Worm (Caenorhabditis elegans) whole organism, L1 larva: ENCODE measurements around the gene fut-1.

ENCODE experiments used
- F16B12.6 ChIP-seq: fragments of 150-350 bp; optimal IDR thresholded peaks from 2 replicates; lab custom pipeline; 2014; ENCODE audit warnings: missing biosample characterization, missing genetic modification characterization
- Y116A8C.19 ChIP-seq: sonication (generic microtip); optimal IDR thresholded peaks from 2 replicates; lab custom pipeline; 2016; ENCODE audit warnings: missing compliant biosample characterization, missing genetic modification characterization, borderline replicate concordance
- alr-1 ChIP-seq: fragments of 200-800 bp; sonication (Bioruptor generic); optimal IDR thresholded peaks from 2 replicates; lab custom pipeline; 2018; ENCODE audit warnings: borderline replicate concordance, mild to moderate bottlenecking, missing genetic modification characterization, missing compliant biosample characterization
- aly-2 ChIP-seq: fragments of 150-350 bp; optimal IDR thresholded peaks from 2 replicates; lab custom pipeline; 2014; ENCODE audit warnings: missing biosample characterization, missing genetic modification characterization
- ama-1 ChIP-seq: fragments of 150-350 bp; optimal IDR thresholded peaks from 2 replicates; lab custom pipeline; 2014
- blmp-1 ChIP-seq: fragments of 150-350 bp; optimal IDR thresholded peaks from 2 replicates; lab custom pipeline; 2014; ENCODE audit warnings: missing biosample characterization, missing genetic modification characterization
- ceh-90 ChIP-seq: sonication (generic microtip); optimal IDR thresholded peaks from 2 replicates; lab custom pipeline; 2016; ENCODE audit warnings: missing genetic modification characterization, missing compliant biosample characterization
- dpl-1 ChIP-seq, 3 experiments: fragments of 150-350 bp in 2 of 3; sonication (generic microtip) in 1 of 3; optimal IDR thresholded peaks; 2 replicates each; lab custom pipeline; 2014 to 2017; ENCODE audit warnings: missing biosample characterization in 3 of 3, missing genetic modification characterization in 3 of 3, missing genetic modification reagents in 3 of 3
- efl-1 ChIP-seq, 4 experiments: fragments of 150-350 bp; optimal IDR thresholded peaks in 3 of 4; peaks in 1 of 4; 1 replicate in 1 of 4; 2 replicates in 3 of 4; lab custom pipeline; 2014; ENCODE audit warnings: missing biosample characterization in 2 of 4, missing genetic modification characterization in 2 of 4, missing genetic modification reagents in 2 of 4
- elt-2 ChIP-seq: sonication (generic microtip); optimal IDR thresholded peaks from 2 replicates; lab custom pipeline; 2016; ENCODE audit warnings: missing genetic modification characterization, mild to moderate bottlenecking, inconsistent platforms, missing compliant biosample characterization, missing genetic modification reagents
- elt-3 ChIP-seq, 6 experiments: fragments of 150-350 bp in 1 of 6; sonication (generic microtip); optimal IDR thresholded peaks; 2 replicates each; lab custom pipeline; 2017 to 2018; ENCODE audit warnings: missing biosample characterization in 6 of 6, missing genetic modification characterization in 6 of 6, inconsistent platforms in 1 of 6
- grh-1 ChIP-seq: fragments of 200-800 bp; sonication (Bioruptor generic); IDR thresholded peaks from 2 replicates; pipeline ENCODE4 v1.3.6; 2022; ENCODE audit warnings: missing genetic modification reagents, missing genetic modification characterization, missing compliant biosample characterization
- hlh-17 ChIP-seq: fragments of 200-800 bp; sonication (Bioruptor generic); optimal IDR thresholded peaks from 2 replicates; lab custom pipeline; 2018; ENCODE audit warnings: missing genetic modification characterization, mild to moderate bottlenecking, missing compliant biosample characterization, moderate library complexity, borderline replicate concordance
- hlh-4 ChIP-seq: sonication (generic microtip); optimal IDR thresholded peaks from 2 replicates; lab custom pipeline; 2016; ENCODE audit warnings: mild to moderate bottlenecking, missing genetic modification characterization, missing compliant biosample characterization
- lin-13 ChIP-seq: fragments of 150-350 bp; optimal IDR thresholded peaks from 2 replicates; lab custom pipeline; 2014; ENCODE audit warnings: missing biosample characterization, missing genetic modification reagents, missing genetic modification characterization
- lin-14 ChIP-seq: fragments of 200-800 bp; sonication (Bioruptor generic); optimal IDR thresholded peaks from 2 replicates; lab custom pipeline; 2018; ENCODE audit warnings: mild to moderate bottlenecking, missing genetic modification characterization, moderate library complexity, missing compliant biosample characterization
- lin-15B ChIP-seq: fragments of 150-350 bp; sonication (generic microtip); optimal IDR thresholded peaks from 3 replicates; lab custom pipeline; 2014; ENCODE audit warnings: missing biosample characterization, missing genetic modification characterization
- lin-35 ChIP-seq, 2 experiments: fragments of 150-350 bp; optimal IDR thresholded peaks; 2 replicates each; lab custom pipeline; 2014; ENCODE audit warnings: missing biosample characterization in 2 of 2, missing genetic modification characterization in 2 of 2, missing genetic modification reagents in 2 of 2
- lir-3 ChIP-seq: sonication (generic microtip); optimal IDR thresholded peaks from 2 replicates; lab custom pipeline; 2016; ENCODE audit warnings: mild to moderate bottlenecking, missing genetic modification characterization, moderate library complexity, missing compliant biosample characterization; ENCODE audit not compliant: poor library complexity
- lsy-2 ChIP-seq, 2 experiments: fragments of 150-350 bp; optimal IDR thresholded peaks; 2 replicates each; lab custom pipeline; 2014; ENCODE audit warnings: missing biosample characterization in 2 of 2, missing genetic modification characterization in 2 of 2
- mdl-1 ChIP-seq, 2 experiments: fragments of 150-350 bp; optimal IDR thresholded peaks; 2 replicates each; lab custom pipeline; 2014 to 2017; ENCODE audit warnings: missing biosample characterization in 2 of 2, missing genetic modification characterization in 2 of 2, inconsistent platforms in 1 of 2
- mep-1 ChIP-seq: fragments of 150-350 bp; optimal IDR thresholded peaks from 2 replicates; lab custom pipeline; 2014; ENCODE audit warnings: missing biosample characterization, missing genetic modification characterization
- nhr-11 ChIP-seq: fragments of 150-350 bp; optimal IDR thresholded peaks from 2 replicates; lab custom pipeline; 2014; ENCODE audit warnings: missing biosample characterization, missing genetic modification characterization
- nhr-12 ChIP-seq: sonication (generic microtip); optimal IDR thresholded peaks from 2 replicates; lab custom pipeline; 2017; ENCODE audit warnings: missing biosample characterization, missing genetic modification characterization
- nhr-19 ChIP-seq: fragments of 200-800 bp; sonication (Bioruptor generic); conservative IDR thresholded peaks from 2 replicates; pipeline ENCODE4 v1.3.6; 2022; ENCODE audit warnings: missing genetic modification characterization, missing compliant biosample characterization
- nhr-20 ChIP-seq: sonication (generic microtip); optimal IDR thresholded peaks from 2 replicates; lab custom pipeline; 2016; ENCODE audit warnings: mild to moderate bottlenecking, missing genetic modification characterization, missing compliant biosample characterization
- nhr-47 ChIP-seq: sonication (generic microtip); optimal IDR thresholded peaks from 2 replicates; lab custom pipeline; 2016; ENCODE audit warnings: mild to moderate bottlenecking, missing genetic modification characterization, moderate library complexity, missing compliant biosample characterization
- nhr-71 ChIP-seq: sonication (generic microtip); optimal IDR thresholded peaks from 2 replicates; lab custom pipeline; 2016; ENCODE audit warnings: mild to moderate bottlenecking, missing genetic modification characterization, moderate library complexity, missing compliant biosample characterization
- nhr-76 ChIP-seq: sonication (generic microtip); optimal IDR thresholded peaks from 2 replicates; lab custom pipeline; 2017; ENCODE audit warnings: missing biosample characterization, missing genetic modification characterization
- nhr-84 ChIP-seq: sonication (generic microtip); optimal IDR thresholded peaks from 2 replicates; lab custom pipeline; 2017; ENCODE audit warnings: missing biosample characterization, missing genetic modification characterization
- nhr-85 ChIP-seq: sonication (generic microtip); peaks from one replicate; lab custom pipeline; 2016; ENCODE audit warnings: missing genetic modification characterization, inconsistent platforms, missing compliant biosample characterization
- nhr-90 ChIP-seq: sonication (generic microtip); optimal IDR thresholded peaks from 2 replicates; lab custom pipeline; 2016; ENCODE audit warnings: mild to moderate bottlenecking, missing genetic modification characterization, missing compliant biosample characterization; ENCODE audit not compliant: poor library complexity
- pag-3 ChIP-seq: sonication (generic microtip); optimal IDR thresholded peaks from 2 replicates; lab custom pipeline; 2017; ENCODE audit warnings: missing genetic modification characterization, mild to moderate bottlenecking, missing compliant biosample characterization, antibody characterized with exemption, borderline replicate concordance; ENCODE audit not compliant: insufficient read depth
- rnt-1 ChIP-seq: sonication (generic microtip); optimal IDR thresholded peaks from 2 replicates; lab custom pipeline; 2016; ENCODE audit warnings: mild to moderate bottlenecking, missing genetic modification characterization, moderate library complexity, missing compliant biosample characterization
- snu-23 ChIP-seq: sonication (generic microtip); optimal IDR thresholded peaks from 2 replicates; lab custom pipeline; 2016; ENCODE audit warnings: missing genetic modification characterization, missing compliant biosample characterization
- sup-37 ChIP-seq: fragments of 200-800 bp; sonication (Bioruptor generic); optimal IDR thresholded peaks from 2 replicates; lab custom pipeline; 2018; ENCODE audit warnings: mild to moderate bottlenecking, missing genetic modification characterization, missing compliant biosample characterization
- swsn-7 ChIP-seq: sonication (generic microtip); optimal IDR thresholded peaks from 2 replicates; lab custom pipeline; 2016; ENCODE audit warnings: missing genetic modification characterization, missing compliant biosample characterization
- tbx-2 ChIP-seq: sonication (generic microtip); optimal IDR thresholded peaks from 2 replicates; lab custom pipeline; 2016; ENCODE audit warnings: missing genetic modification characterization, missing compliant biosample characterization
- unc-130 ChIP-seq: fragments of 150-350 bp; optimal IDR thresholded peaks from 2 replicates; lab custom pipeline; 2017; ENCODE audit warnings: missing biosample characterization, missing genetic modification characterization, inconsistent platforms
- unc-30 ChIP-seq: sonication (generic microtip); optimal IDR thresholded peaks from 2 replicates; lab custom pipeline; 2017; ENCODE audit warnings: missing biosample characterization, missing genetic modification characterization
- unc-98 ChIP-seq: fragments of 200-800 bp; sonication (Bioruptor generic); IDR thresholded peaks from 2 replicates; pipeline ENCODE4 v1.3.6; 2022; ENCODE audit warnings: missing genetic modification characterization, missing compliant biosample characterization
- xbp-1 ChIP-seq: sonication (generic microtip); optimal IDR thresholded peaks from 2 replicates; lab custom pipeline; 2016; ENCODE audit warnings: missing genetic modification characterization, missing compliant biosample characterization
- zag-1 ChIP-seq: fragments of 150-350 bp; optimal IDR thresholded peaks from 2 replicates; lab custom pipeline; 2014; ENCODE audit warnings: missing biosample characterization, missing genetic modification characterization
- ztf-11 ChIP-seq, 2 experiments: sonication (generic microtip); optimal IDR thresholded peaks; 2 replicates each; lab custom pipeline; 2016 to 2017; ENCODE audit warnings: missing genetic modification characterization in 2 of 2, missing biosample characterization in 1 of 2, missing compliant biosample characterization in 1 of 2
- ztf-4 ChIP-seq: fragments of 150-350 bp; optimal IDR thresholded peaks from 2 replicates; lab custom pipeline; 2014; ENCODE audit warnings: missing biosample characterization, missing genetic modification characterization

The fut-1 gene

DNA sequence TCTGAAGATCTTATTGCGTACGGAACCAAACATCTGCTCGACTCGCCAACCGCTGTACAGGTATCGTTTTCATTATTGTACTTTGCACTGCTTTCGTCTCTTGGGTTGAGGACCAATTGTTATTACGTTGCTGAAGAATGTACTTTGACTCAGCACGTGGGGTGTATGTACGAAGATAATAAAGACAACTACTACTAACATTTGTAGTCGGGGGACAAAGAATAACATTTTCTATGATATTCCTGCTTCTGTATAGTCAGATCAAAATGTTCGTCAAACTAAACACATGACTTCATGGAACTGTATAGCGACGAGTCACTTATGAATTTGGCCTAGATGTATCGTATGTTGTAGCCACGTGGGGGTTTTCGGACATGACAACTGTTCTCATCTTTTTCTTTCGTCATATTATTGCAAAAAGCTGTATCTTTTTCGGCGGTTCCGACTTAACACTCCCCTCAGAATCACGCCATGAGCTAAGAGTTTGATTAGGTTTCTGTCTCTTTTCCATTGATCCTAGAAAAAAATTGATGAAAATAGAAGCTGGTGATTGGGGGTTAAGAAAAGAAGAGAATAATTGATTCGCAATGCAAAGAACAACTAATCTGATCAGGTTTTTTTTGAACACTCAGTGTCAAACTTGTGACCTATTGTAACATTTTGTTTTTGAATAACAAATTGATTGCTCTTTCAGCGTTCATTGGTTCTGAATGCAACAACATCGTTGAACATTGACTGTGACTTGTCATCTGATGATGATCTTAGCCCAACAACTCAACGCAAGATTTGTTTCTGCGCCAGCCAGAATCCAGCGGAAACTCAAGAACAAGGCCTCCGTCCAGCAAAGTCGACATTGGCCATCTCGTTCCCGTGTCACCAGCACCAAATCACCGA is 14.6 kb downstream of the fut-1 start (continued):
- TF ChIP-seq sup-37 (GFP tag; lab: Kevin White, UChicago), result no peak
- TF ChIP-seq lir-3 (tag; lab: Kevin White, UChicago), result peak; percentile 31
- no peak for TF ChIP-seq ztf-11 (tag; optimal IDR thresholded peaks at IDR 0.05; lab: Kevin White, UChicago)
- TF ChIP-seq nhr-84 (tag; lab: Kevin White, UChicago), result no peak
- no peak for TF ChIP-seq nhr-11
- peak in 1 of 6 experiments; percentile 59 for TF ChIP-seq elt-3 (tag; optimal IDR thresholded peaks at IDR 0.05; lab: Kevin White, UChicago)
- peak; percentile 33 for TF ChIP-seq ztf-4 (tag; lab: Kevin White, UChicago)
- TF ChIP-seq grh-1 (GFP tag; lab: Robert Waterston, UW), result 0 out of 2 replicates have a peak, but pooled peaks have one; percentile 24

ce11 chrII:8743379-8744173 is 15.8 kb downstream of the fut-1 start, which contains the start of gene mak-1:
Gene mak-1 (plus strand): TSS chrII:8744071.
- peak; percentile 42 for TF ChIP-seq lir-3 (tag; lab: Kevin White, UChicago)
- TF ChIP-seq nhr-71 (tag; lab: Kevin White, UChicago), result peak; percentile 60
- TF ChIP-seq ceh-90 (tag; lab: Kevin White, UChicago), result no peak
- TF ChIP-seq hlh-17, result no peak
- peak; percentile 2 for TF ChIP-seq mep-1 (tag; lab: Kevin White, UChicago)
- TF ChIP-seq unc-30 (tag; lab: Kevin White, UChicago), result no peak
- no peak for TF ChIP-seq zag-1 (tag; lab: Kevin White, UChicago)
- TF ChIP-seq rnt-1 (tag; lab: Kevin White, UChicago), result peak; percentile 49
- no peak for TF ChIP-seq pag-3
- TF ChIP-seq nhr-20 (tag; lab: Kevin White, UChicago), result peak; percentile 81
- TF ChIP-seq dpl-1 (GFP tag; optimal IDR thresholded peaks at IDR 0.05; lab: Kevin White, UChicago), result peak in 1 of 3 experiments; percentile 24
- TF ChIP-seq unc-130 (tag; lab: Kevin White, UChicago), result peak; percentile 17
- no peak for TF ChIP-seq F16B12.6
- peak; percentile 55 for TF ChIP-seq ama-1
- TF ChIP-seq mdl-1 (tag; optimal IDR thresholded peaks at IDR 0.05; lab: Kevin White, UChicago), result peak in 1 of 2 experiments; percentile 65
- TF ChIP-seq swsn-7 (tag; lab: Kevin White, UChicago), result peak; percentile 11
- TF ChIP-seq lsy-2 (tag; optimal IDR thresholded peaks at IDR 0.05; lab: Kevin White, UChicago), result peak in 1 of 2 experiments; percentile 20
- no peak for TF ChIP-seq Y116A8C.19
- no peak for TF ChIP-seq lin-13
- peak; percentile 86 for TF ChIP-seq nhr-85 (tag; lab: Kevin White, UChicago)
- peak; percentile 39 for TF ChIP-seq nhr-90 (tag; lab: Kevin White, UChicago)
- no peak for TF ChIP-seq aly-2 (tag; lab: Kevin White, UChicago)
- TF ChIP-seq elt-2 (tag; lab: Kevin White, UChicago), result peak; percentile 71
- no peak for TF ChIP-seq efl-1 (optimal IDR thresholded peaks at IDR 0.05; lab: Kevin White, UChicago)
- no peak for TF ChIP-seq efl-1 (GFP tag; optimal IDR thresholded peaks at IDR 0.05 in 1 of 2; lab: Kevin White, UChicago)
- no peak for TF ChIP-seq nhr-12 (tag; lab: Kevin White, UChicago)
- TF ChIP-seq alr-1 (tag; lab: Kevin White, UChicago), result no peak
- TF ChIP-seq xbp-1 (tag; lab: Kevin White, UChicago), result peak; percentile 17
- TF ChIP-seq sup-37 (GFP tag; lab: Kevin White, UChicago), result no peak
- TF ChIP-seq unc-98, result no peak
- no peak for TF ChIP-seq nhr-76 (tag; lab: Kevin White, UChicago)
- TF ChIP-seq nhr-19 (GFP tag; lab: Robert Waterston, UW), result peak; percentile 61
- TF ChIP-seq blmp-1 (tag; lab: Kevin White, UChicago), result peak; percentile 56
- peak in 1 of 6 experiments; percentile 59 for TF ChIP-seq elt-3 (tag; optimal IDR thresholded peaks at IDR 0.05; lab: Kevin White, UChicago)
- TF ChIP-seq tbx-2 (tag; lab: Kevin White, UChicago), result peak; percentile 47
- peak; percentile 67 for TF ChIP-seq snu-23 (GFP tag; lab: Kevin White, UChicago)
- no peak for TF ChIP-seq hlh-4
- TF ChIP-seq lin-15B (tag; lab: Kevin White, UChicago), result no peak
- TF ChIP-seq lin-35 (GFP tag; optimal IDR thresholded peaks at IDR 0.05; lab: Kevin White, UChicago), result peak; percentile 26 to 56
- peak; percentile 2 for TF ChIP-seq lin-14 (GFP tag; lab: Kevin White, UChicago)
- peak; percentile 22 for TF ChIP-seq nhr-47 (tag; lab: Kevin White, UChicago)
